Worm (Caenorhabditis elegans) whole organism, L1 larva: Measurements from ENCODE around the gene flp-28.

ENCODE experiments used
- ama-1 ChIP-seq: fragments of 150-350 bp; optimal IDR thresholded peaks from 2 replicates; lab custom pipeline; 2014
- ceh-82 ChIP-seq, 3 experiments: fragments of 150-350 bp in 1 of 3; sonication (generic microtip) in 2 of 3; optimal IDR thresholded peaks; 2 replicates each; lab custom pipeline; 2014 to 2017; ENCODE audit warnings: missing biosample characterization in 3 of 3, missing genetic modification characterization in 3 of 3
- ces-1 ChIP-seq: fragments of 150-350 bp; optimal IDR thresholded peaks from 2 replicates; lab custom pipeline; 2014; ENCODE audit warnings: missing biosample characterization, missing genetic modification reagents, missing genetic modification characterization
- dsc-1 ChIP-seq: sonication (generic microtip); optimal IDR thresholded peaks from 2 replicates; lab custom pipeline; 2016; ENCODE audit warnings: mild to moderate bottlenecking, missing genetic modification characterization, missing compliant biosample characterization
- fkh-10 ChIP-seq: sonication (generic microtip); optimal IDR thresholded peaks from 2 replicates; lab custom pipeline; 2017; ENCODE audit warnings: missing biosample characterization, missing genetic modification reagents, missing genetic modification characterization
- lin-35 ChIP-seq, 2 experiments: fragments of 150-350 bp; optimal IDR thresholded peaks; 2 replicates each; lab custom pipeline; 2014; ENCODE audit warnings: missing biosample characterization in 2 of 2, missing genetic modification characterization in 2 of 2, missing genetic modification reagents in 2 of 2
- lin-39 ChIP-seq: fragments of 150-350 bp; optimal IDR thresholded peaks from 2 replicates; lab custom pipeline; 2014; ENCODE audit warnings: missing biosample characterization, missing genetic modification reagents, missing genetic modification characterization
- lsy-2 ChIP-seq, 2 experiments: fragments of 150-350 bp; optimal IDR thresholded peaks; 2 replicates each; lab custom pipeline; 2014; ENCODE audit warnings: missing biosample characterization in 2 of 2, missing genetic modification characterization in 2 of 2
- mab-9 ChIP-seq: fragments of 200-800 bp; sonication (Bioruptor generic); IDR thresholded peaks from 2 replicates; pipeline ENCODE4 v1.3.6; 2022; ENCODE audit warnings: missing genetic modification reagents, missing genetic modification characterization, missing compliant biosample characterization
- mef-2 ChIP-seq: fragments of 150-350 bp; optimal IDR thresholded peaks from 2 replicates; lab custom pipeline; 2014; ENCODE audit warnings: missing biosample characterization, missing genetic modification characterization
- mep-1 ChIP-seq: fragments of 150-350 bp; optimal IDR thresholded peaks from 2 replicates; lab custom pipeline; 2014; ENCODE audit warnings: missing biosample characterization, missing genetic modification characterization
- nhr-19 ChIP-seq: fragments of 200-800 bp; sonication (Bioruptor generic); conservative IDR thresholded peaks from 2 replicates; pipeline ENCODE4 v1.3.6; 2022; ENCODE audit warnings: missing genetic modification characterization, missing compliant biosample characterization
- nhr-237 ChIP-seq: fragments of 150-350 bp; optimal IDR thresholded peaks from 2 replicates; lab custom pipeline; 2014; ENCODE audit warnings: missing biosample characterization, missing genetic modification characterization
- nhr-90 ChIP-seq: sonication (generic microtip); optimal IDR thresholded peaks from 2 replicates; lab custom pipeline; 2016; ENCODE audit warnings: mild to moderate bottlenecking, missing genetic modification characterization, missing compliant biosample characterization; ENCODE audit not compliant: poor library complexity
- rnt-1 ChIP-seq: sonication (generic microtip); optimal IDR thresholded peaks from 2 replicates; lab custom pipeline; 2016; ENCODE audit warnings: mild to moderate bottlenecking, missing genetic modification characterization, moderate library complexity, missing compliant biosample characterization
- sup-37 ChIP-seq: fragments of 200-800 bp; sonication (Bioruptor generic); optimal IDR thresholded peaks from 2 replicates; lab custom pipeline; 2018; ENCODE audit warnings: mild to moderate bottlenecking, missing genetic modification characterization, missing compliant biosample characterization
- unc-62 ChIP-seq: fragments of 150-350 bp; optimal IDR thresholded peaks from 2 replicates; lab custom pipeline; 2014; ENCODE audit warnings: missing biosample characterization, missing genetic modification reagents, missing genetic modification characterization

Gene flp-28

ce11 chrX:10049160-10049559 lies 38.6 kb downstream of the flp-28 start, which contains the start of gene gnrr-3:
Gene gnrr-3 (plus strand): TSS chrX:10049460.
- TF ChIP-seq nhr-90 (tag; lab: Kevin White, UChicago) (no peak), nhr-19 (GFP tag; lab: Robert Waterston, UW) (no peak), ceh-82 (tag; optimal IDR thresholded peaks at IDR 0.05; lab: Kevin White, UChicago) (no peak), dsc-1 (no peak), rnt-1 (tag; lab: Kevin White, UChicago) (no peak)

ce11 chrX:10047325-10047724 lies 40.4 kb downstream of the flp-28 start, which contains the start of gene ZC374.2:
Gene ZC374.2 (minus strand): TSS chrX:10047425.
- no peak for TF ChIP-seq lin-35 (GFP tag; optimal IDR thresholded peaks at IDR 0.05; lab: Kevin White, UChicago)
- no peak for TF ChIP-seq nhr-237 (tag; lab: Kevin White, UChicago)
- TF ChIP-seq ces-1 (GFP tag; lab: Kevin White, UChicago) = no peak
- no peak for TF ChIP-seq ama-1
- TF ChIP-seq, all 84 proteins: peak for 0

ce11 chrX:10044473-10044872 lies 43.3 kb downstream of the flp-28 start:
- no peak for TF ChIP-seq fkh-10
- no peak for TF ChIP-seq unc-62 (GFP tag; lab: Kevin White, UChicago)
- TF ChIP-seq lin-35 (GFP tag; optimal IDR thresholded peaks at IDR 0.05; lab: Kevin White, UChicago) = no peak
- TF ChIP-seq lin-39 = no peak
- no peak for TF ChIP-seq mef-2
- TF ChIP-seq mep-1 (tag; lab: Kevin White, UChicago) = no peak
- TF ChIP-seq sup-37 = no peak
- TF ChIP-seq lsy-2 (tag; optimal IDR thresholded peaks at IDR 0.05; lab: Kevin White, UChicago) = no peak
- no peak for TF ChIP-seq mab-9 (GFP tag; lab: Robert Waterston, UW)
